Worm (Caenorhabditis elegans) whole organism, L4 larva: ENCODE results near the gene fbxa-18.

ENCODE experiments used
- F26F4.8 ChIP-seq: fragments of 200-800 bp; sonication (Bioruptor generic); conservative IDR thresholded peaks from 2 replicates; pipeline ENCODE4 v1.3.6; 2022; ENCODE audit warnings: missing genetic modification characterization, missing compliant biosample characterization
- ctbp-1 ChIP-seq: fragments of 200-800 bp; sonication (Bioruptor generic); IDR thresholded peaks from 2 replicates; pipeline ENCODE4 v1.3.6; 2022; ENCODE audit warnings: missing genetic modification reagents, missing genetic modification characterization, missing compliant biosample characterization
- daf-12 ChIP-seq: fragments of 150-350 bp; optimal IDR thresholded peaks from 2 replicates; lab custom pipeline; 2014; ENCODE audit warnings: missing biosample characterization, missing genetic modification reagents, missing genetic modification characterization
- lir-3 ChIP-seq: sonication (generic microtip); optimal IDR thresholded peaks from 2 replicates; lab custom pipeline; 2016; ENCODE audit warnings: mild to moderate bottlenecking, missing genetic modification characterization, missing compliant biosample characterization
- mep-1 ChIP-seq: fragments of 150-350 bp; sonication (generic microtip); optimal IDR thresholded peaks from 3 replicates; lab custom pipeline; 2014; ENCODE audit warnings: missing biosample characterization, missing genetic modification characterization
- pqm-1 ChIP-seq: sonication (generic microtip); optimal IDR thresholded peaks from 2 replicates; lab custom pipeline; 2017; ENCODE audit warnings: missing biosample characterization, missing genetic modification characterization

DNA sequence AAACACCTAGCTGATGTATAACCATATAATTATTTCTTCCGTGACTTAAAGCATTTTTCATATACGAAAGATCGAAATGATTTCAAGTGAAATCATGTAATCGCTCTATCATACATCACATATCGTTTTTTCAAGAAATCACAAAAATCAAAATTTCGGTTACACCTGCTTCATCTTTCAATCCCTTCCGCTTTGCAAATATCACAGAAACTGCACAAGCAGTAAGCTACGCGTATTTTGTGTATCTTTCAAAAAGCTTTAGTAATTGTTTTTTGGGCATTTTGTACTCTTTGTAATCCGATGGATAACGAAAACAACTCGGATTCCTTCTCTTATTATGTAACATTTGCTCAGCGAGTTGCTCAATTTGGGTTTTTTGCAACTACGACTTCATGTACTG is 27.1 kb upstream of the fbxa-18 start, which contains the start of gene str-25:
- TF ChIP-seq lir-3 (tag; lab: Kevin White, UChicago) (no peak), F26F4.8 (GFP tag; lab: Robert Waterston, UW) (no peak), pqm-1 (tag; lab: Kevin White, UChicago) (no peak), ctbp-1 (GFP tag; lab: Robert Waterston, UW) (no peak), daf-12 (no peak), mep-1 (tag; lab: Kevin White, UChicago) (no peak)
